2 worm cellular contexts compared by ENCODE assay signal in the genomic region with DNA sequence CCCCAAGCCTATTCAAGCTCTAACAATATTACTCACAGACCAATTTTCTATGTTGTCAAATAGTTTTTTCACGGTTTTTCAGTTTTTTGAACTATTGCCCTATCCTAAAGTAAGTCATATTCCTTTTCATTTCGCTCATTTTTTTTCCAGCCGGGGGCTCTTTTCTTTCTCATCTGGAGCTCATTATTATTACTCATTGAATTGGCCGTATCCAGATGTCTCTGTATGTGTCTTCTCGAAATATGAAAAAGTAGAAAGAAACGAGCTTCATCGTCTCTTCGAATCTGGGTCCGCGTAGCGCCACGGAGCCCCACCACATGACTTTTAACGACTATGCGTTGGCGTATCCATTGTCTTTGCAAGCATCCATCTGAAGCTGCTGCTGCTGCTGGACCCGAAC.
TF ChIP-seq lines count a peak whose summit lies in the region.

No protein-coding gene starts in this region.

TF ChIP-seq in whole organism, L1 larva, 84 proteins besides CTCF, POLR2A, EP300 and RAD21:
- TF ChIP-seq mab-9 (GFP tag; IDR thresholded peaks at IDR 0.05; lab: Robert Waterston, UW), result no peak
- TF ChIP-seq F16B12.6 (tag; optimal IDR thresholded peaks at IDR 0.05; lab: Kevin White, UChicago), result no peak
- no peak for TF ChIP-seq egl-27 (tag; optimal IDR thresholded peaks at IDR 0.05; lab: Kevin White, UChicago)
- TF ChIP-seq nhr-47 (tag; optimal IDR thresholded peaks at IDR 0.05; lab: Kevin White, UChicago), result no peak
- peak; percentile 98 for TF ChIP-seq dsc-1 (tag; optimal IDR thresholded peaks at IDR 0.05; lab: Kevin White, UChicago)
- peak; percentile 91 for TF ChIP-seq fkh-4 (tag; optimal IDR thresholded peaks at IDR 0.05; lab: Kevin White, UChicago; ENCODE audit: borderline replicate concordance)
- TF ChIP-seq zag-1 (tag; optimal IDR thresholded peaks at IDR 0.05; lab: Kevin White, UChicago), result no peak
- TF ChIP-seq pag-3 (tag; optimal IDR thresholded peaks at IDR 0.05; lab: Kevin White, UChicago; ENCODE audit: borderline replicate concordance, insufficient read depth), result no peak

TF ChIP-seq in whole organism, late embryonic, 69 proteins besides CTCF, POLR2A, EP300 and RAD21:
- TF ChIP-seq hlh-8 (tag; optimal IDR thresholded peaks at IDR 0.05; lab: Kevin White, UChicago) (peak; percentile 29), pha-4 (tag; optimal IDR thresholded peaks at IDR 0.05; lab: Kevin White, UChicago) (no peak), mec-3 (tag; optimal IDR thresholded peaks at IDR 0.05; lab: Kevin White, UChicago; ENCODE audit: borderline replicate concordance) (no peak), gmeb-2 (tag; optimal IDR thresholded peaks at IDR 0.05; lab: Kevin White, UChicago) (no peak), dmd-4 (tag; optimal IDR thresholded peaks at IDR 0.05; lab: Kevin White, UChicago; ENCODE audit: borderline replicate concordance) (no peak)
